Worm (Caenorhabditis elegans) whole organism, early embryonic: ENCODE data around the gene fbxb-82.

Experiments
- B0310.2 ChIP-seq: sonication (generic microtip); optimal IDR thresholded peaks from 2 replicates; lab custom pipeline; 2016; ENCODE audit warnings: mild to moderate bottlenecking, missing genetic modification characterization, missing compliant biosample characterization
- aly-1 ChIP-seq: sonication (generic microtip); optimal IDR thresholded peaks from 2 replicates; lab custom pipeline; 2016; ENCODE audit warnings: missing genetic modification characterization, missing compliant biosample characterization
- ama-1 ChIP-seq: fragments of 150-350 bp; optimal IDR thresholded peaks from 2 replicates; lab custom pipeline; 2014
- ceh-36 ChIP-seq: sonication (generic microtip); optimal IDR thresholded peaks from 2 replicates; lab custom pipeline; 2016; ENCODE audit warnings: missing genetic modification characterization, inconsistent platforms, missing compliant biosample characterization
- flt-1 ChIP-seq: fragments of 200-800 bp; sonication (Bioruptor generic); IDR thresholded peaks from 2 replicates; pipeline ENCODE4 v1.3.6; 2022; ENCODE audit warnings: missing genetic modification characterization, missing compliant biosample characterization
- scrt-1 ChIP-seq: fragments of 200-800 bp; sonication (Bioruptor generic); IDR thresholded peaks from 2 replicates; pipeline ENCODE4 v1.3.6; 2022; ENCODE audit warnings: missing genetic modification characterization, missing compliant biosample characterization
- sea-1 ChIP-seq: fragments of 200-800 bp; sonication (Bioruptor generic); conservative IDR thresholded peaks from 2 replicates; pipeline ENCODE4 v1.3.6; 2022; ENCODE audit warnings: missing genetic modification characterization, missing compliant biosample characterization
- tbx-37 ChIP-seq: fragments of 200-800 bp; sonication (Bioruptor generic); conservative IDR thresholded peaks from 2 replicates; pipeline ENCODE4 v1.3.6; 2022; ENCODE audit warnings: missing genetic modification reagents, missing genetic modification characterization, missing compliant biosample characterization
- tra-4 ChIP-seq: sonication (generic microtip); optimal IDR thresholded peaks from 2 replicates; lab custom pipeline; 2017; ENCODE audit warnings: missing genetic modification characterization, missing compliant biosample characterization

DNA sequence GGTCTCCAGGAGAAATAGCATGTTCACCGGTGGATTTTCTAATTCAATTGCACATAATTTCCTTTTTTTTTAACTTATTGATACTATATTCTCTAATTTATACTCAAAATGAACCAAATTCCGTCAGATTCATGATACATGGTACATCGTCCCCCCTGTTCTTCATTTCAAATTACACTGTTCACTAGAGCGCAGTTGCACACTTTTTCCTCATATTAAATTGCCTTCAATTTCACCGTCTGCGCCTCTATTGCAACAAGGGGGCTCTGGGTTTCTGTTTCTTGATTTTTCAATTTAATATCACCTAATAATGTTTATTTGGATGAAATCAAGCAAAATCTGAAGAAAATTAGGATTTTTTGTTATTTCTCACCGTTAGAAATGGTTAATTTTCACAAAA lies 11.4 kb downstream of the fbxb-82 start:
- TF ChIP-seq tbx-37 (GFP tag; lab: Robert Waterston, UW) (no peak), tra-4 (tag; lab: Kevin White, UChicago) (no peak), ama-1 (no peak), B0310.2 (tag; lab: Kevin White, UChicago) (no peak), flt-1 (GFP tag; lab: Robert Waterston, UW) (no peak), aly-1 (no peak), sea-1 (no peak), ceh-36 (tag; lab: Kevin White, UChicago) (no peak), scrt-1 (no peak)
